Fruit fly (Drosophila melanogaster) whole organism, embryonic: ENCODE measurements around the gene Glt.

Experiments used
- Adf1 ChIP-seq: fragments of 200-800 bp; sonication (Bioruptor generic); IDR thresholded peaks from 2 replicates; pipeline ENCODE4 v1.3.6; 2022; ENCODE audit warnings: missing biosample characterization, missing genetic modification characterization
- Asciz ChIP-seq: fragments of 200-800 bp; sonication (Bioruptor generic); optimal IDR thresholded peaks from 2 replicates; lab custom pipeline; 2017; ENCODE audit warnings: missing biosample characterization, mild to moderate bottlenecking, missing genetic modification characterization, missing genetic modification reagents
- CG10267 ChIP-seq: fragments of 200-800 bp; sonication (Bioruptor generic); optimal IDR thresholded peaks from 2 replicates; lab custom pipeline; 2018; ENCODE audit warnings: missing biosample characterization, mild to moderate bottlenecking, missing genetic modification characterization, moderate library complexity
- CG10321 ChIP-seq: fragments of 200-800 bp; sonication (Bioruptor generic); IDR thresholded peaks from 2 replicates; pipeline ENCODE4 v1.3.6; 2022; ENCODE audit warnings: missing biosample characterization, missing genetic modification characterization
- CG11398 ChIP-seq: fragments of 200-800 bp; sonication (Bioruptor generic); optimal IDR thresholded peaks from 2 replicates; lab custom pipeline; 2016; ENCODE audit warnings: missing biosample characterization, missing genetic modification characterization
- CG12071 ChIP-seq: fragments of 200-800 bp; sonication (Bioruptor generic); optimal IDR thresholded peaks from 3 replicates; lab custom pipeline; 2018; ENCODE audit warnings: missing biosample characterization, mild to moderate bottlenecking, missing genetic modification characterization
- CG12391 ChIP-seq: fragments of 200-800 bp; sonication (Bioruptor generic); optimal IDR thresholded peaks from 3 replicates; lab custom pipeline; 2018; ENCODE audit warnings: missing biosample characterization, mild to moderate bottlenecking, missing genetic modification characterization, moderate library complexity
- CG13624 ChIP-seq: fragments of 200-800 bp; sonication (Bioruptor generic); optimal IDR thresholded peaks from 2 replicates; lab custom pipeline; 2016; ENCODE audit warnings: missing biosample characterization, missing genetic modification characterization
- CG13894 ChIP-seq: fragments of 200-800 bp; sonication (Bioruptor generic); optimal IDR thresholded peaks from 3 replicates; lab custom pipeline; 2018; ENCODE audit warnings: missing biosample characterization, mild to moderate bottlenecking, missing genetic modification characterization, moderate library complexity
- CG15011 ChIP-seq: fragments of 200-800 bp; sonication (Bioruptor generic); optimal IDR thresholded peaks from 3 replicates; lab custom pipeline; 2018; ENCODE audit warnings: missing biosample characterization, mild to moderate bottlenecking, missing genetic modification characterization
- CG17328 ChIP-seq: fragments of 200-800 bp; sonication (Bioruptor generic); IDR thresholded peaks from 2 replicates; pipeline ENCODE4 v1.3.6; 2022; ENCODE audit warnings: missing biosample characterization, missing genetic modification characterization
- CG31441 ChIP-seq: fragments of 200-800 bp; sonication (Bioruptor generic); IDR thresholded peaks from 2 replicates; pipeline ENCODE4 v1.3.6; 2022; ENCODE audit warnings: missing biosample characterization, missing genetic modification characterization
- CG3163 ChIP-seq: fragments of 200-800 bp; sonication (Bioruptor generic); optimal IDR thresholded peaks from 3 replicates; lab custom pipeline; 2016; ENCODE audit warnings: missing biosample characterization, missing genetic modification characterization
- CG33557 ChIP-seq: fragments of 200-800 bp; sonication (Bioruptor generic); optimal IDR thresholded peaks from 2 replicates; lab custom pipeline; 2019; ENCODE audit warnings: missing biosample characterization, mild to moderate bottlenecking, missing genetic modification characterization, moderate library complexity
- CG6854 ChIP-seq: fragments of 200-800 bp; sonication (Bioruptor generic); optimal IDR thresholded peaks from 3 replicates; lab custom pipeline; 2017; ENCODE audit warnings: missing biosample characterization, mild to moderate bottlenecking, missing genetic modification characterization
- CG7271 ChIP-seq: fragments of 200-800 bp; sonication (Bioruptor generic); optimal IDR thresholded peaks from 2 replicates; lab custom pipeline; 2018; ENCODE audit warnings: missing biosample characterization, mild to moderate bottlenecking, missing genetic modification characterization, moderate library complexity
- CG8089 ChIP-seq: fragments of 200-800 bp; sonication (Bioruptor generic); optimal IDR thresholded peaks from 3 replicates; lab custom pipeline; 2016; ENCODE audit warnings: missing biosample characterization, missing genetic modification characterization
- CG8765 ChIP-seq: fragments of 200-800 bp; sonication (Bioruptor generic); IDR thresholded peaks from 2 replicates; pipeline ENCODE4 v1.3.6; 2022; ENCODE audit warnings: missing biosample characterization, missing genetic modification characterization
- CG9797 ChIP-seq: fragments of 200-800 bp; sonication (Bioruptor generic); optimal IDR thresholded peaks from 3 replicates; lab custom pipeline; 2018; ENCODE audit warnings: missing biosample characterization, mild to moderate bottlenecking, missing genetic modification characterization
- CG9817 ChIP-seq: fragments of 200-800 bp; sonication (Bioruptor generic); optimal IDR thresholded peaks from 2 replicates; lab custom pipeline; 2018; ENCODE audit warnings: missing biosample characterization, mild to moderate bottlenecking, missing genetic modification characterization, moderate library complexity
- D ChIP-seq, 2 experiments: fragments of 200-800 bp in 1 of 2; fragments of >200 bp in 1 of 2; sonication (Bioruptor generic) in 1 of 2; optimal IDR thresholded peaks; 2 replicates in 1 of 2; 3 replicates in 1 of 2; lab custom pipeline; 2017; ENCODE audit warnings: mild to moderate bottlenecking in 1 of 2, missing biosample characterization in 1 of 2, missing genetic modification characterization in 1 of 2, missing genetic modification reagents in 1 of 2
- E2f2 ChIP-seq: fragments of 200-800 bp; sonication (Bioruptor generic); IDR thresholded peaks from 2 replicates; pipeline ENCODE4 v1.3.6; 2022; ENCODE audit warnings: missing biosample characterization, missing genetic modification characterization
- Ets97D ChIP-seq: fragments of 200-800 bp; sonication (Bioruptor generic); optimal IDR thresholded peaks from 3 replicates; lab custom pipeline; 2016; ENCODE audit warnings: missing biosample characterization, missing genetic modification characterization
- Fer1 ChIP-seq: fragments of 200-800 bp; sonication (Bioruptor generic); optimal IDR thresholded peaks from 2 replicates; lab custom pipeline; 2017; ENCODE audit warnings: missing biosample characterization, mild to moderate bottlenecking, missing genetic modification characterization
- Gug ChIP-seq: fragments of 200-800 bp; sonication (Bioruptor generic); IDR thresholded peaks from 4 replicates; pipeline ENCODE4 v1.3.6; 2022; ENCODE audit warnings: missing biosample characterization, missing genetic modification characterization
- HLH54F ChIP-seq: fragments of 200-800 bp; sonication (Bioruptor generic); optimal IDR thresholded peaks from 3 replicates; lab custom pipeline; 2016; ENCODE audit warnings: missing biosample characterization, missing genetic modification characterization
- Hr51 ChIP-seq, 2 experiments: fragments of 200-800 bp; sonication (Bioruptor generic); optimal IDR thresholded peaks; 2 replicates in 1 of 2; 3 replicates in 1 of 2; lab custom pipeline; 2016 to 2018; ENCODE audit warnings: missing biosample characterization in 2 of 2, missing genetic modification characterization in 2 of 2, mild to moderate bottlenecking in 1 of 2, moderate library complexity in 1 of 2
- PHDP ChIP-seq: fragments of 200-800 bp; sonication (Bioruptor generic); optimal IDR thresholded peaks from 3 replicates; lab custom pipeline; 2018; ENCODE audit warnings: missing biosample characterization, mild to moderate bottlenecking, missing genetic modification characterization, moderate library complexity
- Ptx1 ChIP-seq: fragments of 200-800 bp; sonication (Bioruptor generic); IDR thresholded peaks from 2 replicates; pipeline ENCODE4 v1.3.6; 2022; ENCODE audit warnings: missing biosample characterization, missing genetic modification characterization
- Spps ChIP-seq: fragments of 200-800 bp; sonication (Bioruptor generic); optimal IDR thresholded peaks from 2 replicates; lab custom pipeline; 2018; ENCODE audit warnings: missing biosample characterization, mild to moderate bottlenecking, missing genetic modification characterization
- YL-1 ChIP-seq: fragments of 200-800 bp; sonication (Bioruptor generic); optimal IDR thresholded peaks from 3 replicates; lab custom pipeline; 2017; ENCODE audit warnings: missing biosample characterization, mild to moderate bottlenecking, missing genetic modification characterization
- bcd ChIP-seq: fragments of 200-800 bp; sonication (Bioruptor generic); optimal IDR thresholded peaks from 2 replicates; lab custom pipeline; 2017; ENCODE audit warnings: missing biosample characterization, mild to moderate bottlenecking, missing genetic modification characterization
- cg ChIP-seq: fragments of 200-800 bp; sonication (Bioruptor generic); optimal IDR thresholded peaks from 3 replicates; lab custom pipeline; 2019; ENCODE audit warnings: missing biosample characterization, mild to moderate bottlenecking, missing genetic modification characterization, moderate library complexity
- ci ChIP-seq: fragments of 200-800 bp; sonication (Bioruptor generic); IDR thresholded peaks from 3 replicates; pipeline ENCODE4 v1.3.6; 2022; ENCODE audit warnings: missing biosample characterization, missing genetic modification characterization
- croc ChIP-seq: fragments of 200-800 bp; sonication (Bioruptor generic); conservative IDR thresholded peaks from 3 replicates; pipeline ENCODE4 v1.3.6; 2022; ENCODE audit warnings: missing biosample characterization, missing genetic modification characterization
- dati ChIP-seq: fragments of 200-800 bp; sonication (Bioruptor generic); IDR thresholded peaks from 2 replicates; pipeline ENCODE4 v1.3.6; 2022; ENCODE audit warnings: missing biosample characterization, missing genetic modification characterization
- grau ChIP-seq: fragments of 200-800 bp; optimal IDR thresholded peaks from 3 replicates; lab custom pipeline; 2019; ENCODE audit warnings: missing biosample characterization, mild to moderate bottlenecking, missing genetic modification characterization, moderate library complexity
- hbn ChIP-seq: fragments of 200-800 bp; sonication (Bioruptor generic); IDR thresholded peaks from 2 replicates; pipeline ENCODE4 v1.3.6; 2022; ENCODE audit warnings: missing biosample characterization, missing genetic modification characterization; ENCODE audit not compliant: partially characterized antibody
- klu ChIP-seq: fragments of 200-800 bp; sonication (Bioruptor generic); IDR thresholded peaks from 2 replicates; pipeline ENCODE4 v1.3.6; 2022; ENCODE audit warnings: missing biosample characterization, missing genetic modification characterization
- nerfin-1 ChIP-seq: fragments of 200-800 bp; sonication (Bioruptor generic); optimal IDR thresholded peaks from 3 replicates; lab custom pipeline; 2019; ENCODE audit warnings: missing biosample characterization, mild to moderate bottlenecking, missing genetic modification characterization, moderate library complexity
- pb ChIP-seq: fragments of 200-800 bp; sonication (Bioruptor generic); optimal IDR thresholded peaks from 3 replicates; lab custom pipeline; 2016; ENCODE audit warnings: missing biosample characterization, missing genetic modification characterization
- ranshi ChIP-seq: fragments of 200-800 bp; sonication (Bioruptor generic); IDR thresholded peaks from 2 replicates; pipeline ENCODE4 v1.3.6; 2022; ENCODE audit warnings: missing biosample characterization, missing genetic modification characterization
- sc ChIP-seq, 3 experiments: fragments of >200 bp in 2 of 3; fragments of 200-800 bp in 1 of 3; sonication (Bioruptor generic) in 1 of 3; optimal IDR thresholded peaks; 2 replicates in 2 of 3; 3 replicates in 1 of 3; lab custom pipeline; 2017; ENCODE audit warnings: mild to moderate bottlenecking in 1 of 3, missing biosample characterization in 1 of 3, missing genetic modification characterization in 1 of 3, missing genetic modification reagents in 1 of 3
- schlank ChIP-seq: fragments of 200-800 bp; sonication (Bioruptor generic); optimal IDR thresholded peaks from 2 replicates; lab custom pipeline; 2018; ENCODE audit warnings: missing biosample characterization, mild to moderate bottlenecking, missing genetic modification characterization
- sens ChIP-seq: fragments of 200-800 bp; sonication (Bioruptor generic); peaks from one replicate; lab custom pipeline; 2016; ENCODE audit warnings: missing biosample characterization, missing genetic modification characterization
- seq ChIP-seq: fragments of 200-800 bp; sonication (Bioruptor generic); IDR thresholded peaks from 2 replicates; pipeline ENCODE4 v1.3.6; 2022; ENCODE audit warnings: missing biosample characterization, missing genetic modification characterization
- shn ChIP-seq: fragments of 200-800 bp; sonication (Bioruptor generic); optimal IDR thresholded peaks from 3 replicates; lab custom pipeline; 2016; ENCODE audit warnings: missing biosample characterization, missing genetic modification characterization
- wor ChIP-seq: fragments of 200-800 bp; sonication (Bioruptor generic); IDR thresholded peaks from 2 replicates; pipeline ENCODE4 v1.3.6; 2022; ENCODE audit warnings: missing biosample characterization, missing genetic modification characterization
- zfh1 ChIP-seq: fragments of 200-800 bp; sonication (Bioruptor generic); IDR thresholded peaks from 3 replicates; pipeline ENCODE4 v1.3.6; 2022; ENCODE audit warnings: missing biosample characterization, missing genetic modification characterization

Gene Glt

dm6 chr2L:8633671-8634391, 38.7 kb upstream of the Glt start (continued):
- TF ChIP-seq CG6854 (GFP tag; lab: Kevin White, UChicago) (no peak), hbn (GFP tag; lab: Robert Waterston, UW) (no peak), bcd (GFP tag; lab: Kevin White, UChicago) (peak; percentile 18), zfh1 (GFP tag; lab: Robert Waterston, UW) (no peak), YL-1 (GFP tag; lab: Kevin White, UChicago) (no peak), CG13894 (tag; lab: Kevin White, UChicago) (peak; percentile 42), pb (GFP tag; lab: Kevin White, UChicago) (no peak), wor (GFP tag; lab: Robert Waterston, UW) (no peak), CG11398 (GFP tag; lab: Kevin White, UChicago) (no peak), E2f2 (peak; percentile 35; the same call in 1 of the 2 replicates), nerfin-1 (tag; lab: Kevin White, UChicago) (peak; percentile 14), CG10267 (peak; percentile 1), Hr51 (GFP tag; optimal IDR thresholded peaks at IDR 0.05; lab: Kevin White, UChicago) (peak in 1 of 2 experiments; percentile 49), Adf1 (GFP tag; lab: Robert Waterston, UW) (no peak), seq (GFP tag; lab: Robert Waterston, UW) (no peak), Asciz (GFP tag; lab: Kevin White, UChicago) (no peak), schlank (no peak), sc (optimal IDR thresholded peaks at IDR 0.05; lab: Kevin White, UChicago) (no peak), sc (GFP tag; optimal IDR thresholded peaks at IDR 0.05; lab: Kevin White, UChicago) (no peak), CG9817 (tag; lab: Kevin White, UChicago) (no peak), grau (tag; lab: Kevin White, UChicago) (no peak), Ets97D (GFP tag; lab: Kevin White, UChicago) (peak; percentile 68), CG12071 (GFP tag; lab: Kevin White, UChicago) (no peak), shn (GFP tag; lab: Kevin White, UChicago) (no peak), D (optimal IDR thresholded peaks at IDR 0.05; lab: Kevin White, UChicago) (no peak), D (GFP tag; optimal IDR thresholded peaks at IDR 0.05; lab: Kevin White, UChicago) (no peak), PHDP (tag; lab: Kevin White, UChicago) (no peak), CG8765 (GFP tag; lab: Robert Waterston, UW) (no peak), CG13624 (GFP tag; lab: Kevin White, UChicago) (no peak), Fer1 (no peak), klu (GFP tag; lab: Robert Waterston, UW) (peak; percentile 26; the same call in 1 of the 2 replicates), CG17328 (GFP tag; lab: Robert Waterston, UW) (peak; percentile 55), CG9797 (no peak), CG15011 (GFP tag; lab: Kevin White, UChicago) (peak; percentile 8), ci (GFP tag; lab: Robert Waterston, UW) (0 out of 3 replicates have a peak, but pooled peaks have one; percentile 40), Gug (GFP tag; lab: Robert Waterston, UW) (no peak), HLH54F (GFP tag; lab: Kevin White, UChicago) (no peak), CG8089 (no peak), CG31441 (GFP tag; lab: Robert Waterston, UW) (no peak), CG10321 (GFP tag; lab: Robert Waterston, UW) (peak; percentile 55; the same call in 1 of the 2 replicates), croc (GFP tag; lab: Robert Waterston, UW) (no peak), Ptx1 (GFP tag; lab: Robert Waterston, UW) (peak; percentile 46), ranshi (peak; percentile 38; the same call in 1 of the 2 replicates), CG12391 (peak; percentile 36), cg (no peak), sens (peak; percentile 37), Spps (tag; lab: Kevin White, UChicago) (no peak), CG3163 (GFP tag; lab: Kevin White, UChicago) (no peak), CG33557 (GFP tag; lab: Kevin White, UChicago) (no peak), dati (GFP tag; lab: Robert Waterston, UW) (no peak), CG7271 (tag; lab: Kevin White, UChicago) (peak; percentile 14)
